Fruit fly (Drosophila melanogaster) ovary, adult (tissue): ENCODE data around the gene Pino.

Source experiments
- CG17801 ChIP-seq: fragments of 200-800 bp; optimal IDR thresholded peaks from 2 replicates; lab custom pipeline; 2019; ENCODE audit warnings: missing biosample characterization, mild to moderate bottlenecking, missing genetic modification characterization, moderate library complexity; ENCODE audit not compliant: partially characterized antibody

Gene Pino

DNA sequence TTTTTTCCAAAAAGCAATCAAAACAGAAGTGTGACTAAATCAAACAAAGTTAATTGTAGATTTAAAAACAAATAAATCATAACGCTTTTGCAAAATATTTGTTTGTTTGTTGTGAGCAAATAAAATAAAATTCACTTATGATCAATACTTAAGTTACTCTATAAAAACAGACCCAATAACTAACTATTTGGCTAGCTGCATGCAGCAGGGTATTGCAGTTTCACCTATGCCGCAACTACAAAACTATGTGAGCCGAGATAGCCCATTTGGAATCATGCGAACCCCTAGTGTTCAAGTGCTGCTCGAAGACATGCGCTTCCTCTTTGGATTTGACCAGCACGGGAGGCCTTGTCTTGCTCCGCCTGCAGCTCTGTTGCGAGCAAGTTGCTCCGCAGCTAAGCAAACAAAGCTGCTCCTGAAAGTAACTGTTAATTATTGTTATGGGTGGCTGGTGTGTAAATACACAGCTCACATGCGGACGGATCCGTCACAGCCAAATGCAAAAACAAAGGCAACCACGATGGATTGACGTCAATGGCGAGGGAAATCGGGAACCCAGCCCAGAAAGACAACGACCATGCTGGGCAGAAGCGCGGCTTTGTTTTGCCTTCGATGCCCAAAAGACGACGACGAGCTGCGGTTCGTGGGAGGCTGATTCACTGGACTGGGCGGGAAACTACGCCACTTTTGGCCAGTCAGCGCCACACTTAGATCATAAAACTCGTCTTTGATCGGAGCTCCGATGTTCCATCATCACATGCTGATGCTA, 6.6 kb downstream of the Pino start:
- TF ChIP-seq CG17801 (GFP tag; lab: Kevin White, UChicago): no peak

DNA sequence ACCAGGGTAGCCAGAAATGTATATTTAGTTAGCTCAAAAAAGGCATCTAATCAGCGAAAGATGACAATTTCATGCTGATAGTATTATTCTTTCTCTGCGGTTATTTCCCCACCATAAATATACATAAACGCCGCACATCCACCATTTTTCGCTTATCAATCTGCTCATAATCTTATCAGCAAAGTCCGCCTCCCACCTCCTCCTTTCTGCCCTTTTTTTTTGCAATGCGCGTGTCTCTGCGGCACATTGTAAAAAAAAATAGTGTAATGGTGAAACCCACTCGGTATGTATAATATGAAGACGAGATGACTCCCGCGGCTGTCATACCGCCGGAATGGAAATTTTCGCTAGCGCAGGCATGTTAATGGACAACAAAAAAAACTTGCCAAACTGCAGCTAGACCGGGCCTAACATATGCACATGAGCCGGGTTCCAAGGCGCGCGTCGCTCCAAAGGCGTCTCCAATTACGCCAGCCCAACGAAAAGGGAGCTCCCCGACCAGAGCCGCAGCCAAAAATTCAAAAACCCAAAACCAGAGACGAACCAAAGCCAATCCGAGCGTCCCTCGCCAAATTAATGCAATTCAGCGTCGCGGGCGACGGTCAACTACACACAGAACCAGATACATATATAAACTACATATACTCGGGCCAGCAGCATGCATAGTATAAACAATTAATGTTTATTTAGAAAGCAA, 8.4 kb downstream of the Pino start:
- no peak for TF ChIP-seq CG17801 (GFP tag; lab: Kevin White, UChicago)

dm6 chr2L:1118880-1119809, 9.6 kb downstream of the Pino start:
- TF ChIP-seq CG17801 (GFP tag; lab: Kevin White, UChicago): peak; percentile 55

DNA sequence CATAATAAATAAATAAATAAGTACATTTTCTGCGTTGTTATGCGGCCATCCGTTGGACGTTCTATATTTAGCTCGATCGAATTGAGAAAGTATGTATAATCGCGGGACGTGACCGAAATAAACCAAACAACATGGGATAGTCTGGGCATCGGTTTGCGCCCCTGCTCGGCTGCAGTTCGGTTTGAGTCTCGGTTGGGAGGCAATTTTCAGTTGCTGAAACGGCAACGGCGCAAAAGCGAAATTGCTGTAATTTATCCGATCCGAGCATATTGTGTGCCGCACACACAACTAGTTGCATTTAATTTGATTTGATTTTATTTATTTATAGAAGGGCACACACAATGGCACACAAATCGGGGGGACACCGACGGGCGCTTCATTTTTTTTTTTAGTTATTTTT, 10.6 kb downstream of the Pino start:
- TF ChIP-seq CG17801 (GFP tag; lab: Kevin White, UChicago): no peak

- no peak for TF ChIP-seq CG17801 (GFP tag; lab: Kevin White, UChicago)
These were observed 12.0 kb downstream of the Pino start for dm6 chr2L:1116661-1117322.

DNA sequence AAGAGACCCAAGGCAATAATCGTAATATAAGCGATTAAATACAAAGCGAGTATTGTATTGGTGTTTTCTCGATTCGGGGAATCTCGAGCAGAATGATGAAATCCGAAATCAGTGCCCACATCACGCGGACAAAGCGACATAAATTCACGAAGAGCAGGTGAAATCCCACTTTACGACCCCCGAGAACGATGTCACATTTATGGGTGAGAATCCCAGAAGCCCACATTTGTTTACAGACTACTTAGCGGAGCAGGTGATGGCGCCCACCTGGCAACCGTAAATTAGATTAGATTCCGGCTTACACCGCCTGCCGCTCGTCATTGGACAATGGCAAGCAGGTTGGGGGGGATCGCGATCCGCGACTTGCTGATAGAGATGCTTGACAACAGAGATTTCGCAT, 14.5 kb downstream of the Pino start:
- TF ChIP-seq CG17801 (GFP tag; lab: Kevin White, UChicago): no peak

DNA sequence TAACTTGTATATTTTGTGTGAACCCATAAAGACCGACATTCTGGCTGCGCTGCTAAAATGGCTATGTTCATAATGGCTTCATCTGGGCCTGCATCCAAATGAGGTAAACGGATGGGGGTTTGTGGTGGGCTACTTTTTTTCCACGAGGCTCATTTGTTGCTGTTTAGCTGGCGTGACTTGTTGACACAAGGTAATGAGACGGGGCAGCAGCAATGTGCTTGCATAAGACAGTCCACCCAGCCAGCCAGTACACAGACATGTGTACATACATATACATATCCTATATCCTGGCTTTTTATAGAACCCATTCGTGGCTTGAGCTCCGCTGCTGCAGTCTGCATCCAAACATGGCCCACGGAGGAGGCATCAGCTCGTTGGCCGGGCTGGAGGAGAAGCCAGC, 16.1 kb downstream of the Pino start, which contains the start of gene CG14340:
TSS of gene CG14340 (plus strand) at position 301 of the 400 bp plus-strand sequence.
- TF ChIP-seq CG17801 (GFP tag; lab: Kevin White, UChicago): no peak

DNA sequence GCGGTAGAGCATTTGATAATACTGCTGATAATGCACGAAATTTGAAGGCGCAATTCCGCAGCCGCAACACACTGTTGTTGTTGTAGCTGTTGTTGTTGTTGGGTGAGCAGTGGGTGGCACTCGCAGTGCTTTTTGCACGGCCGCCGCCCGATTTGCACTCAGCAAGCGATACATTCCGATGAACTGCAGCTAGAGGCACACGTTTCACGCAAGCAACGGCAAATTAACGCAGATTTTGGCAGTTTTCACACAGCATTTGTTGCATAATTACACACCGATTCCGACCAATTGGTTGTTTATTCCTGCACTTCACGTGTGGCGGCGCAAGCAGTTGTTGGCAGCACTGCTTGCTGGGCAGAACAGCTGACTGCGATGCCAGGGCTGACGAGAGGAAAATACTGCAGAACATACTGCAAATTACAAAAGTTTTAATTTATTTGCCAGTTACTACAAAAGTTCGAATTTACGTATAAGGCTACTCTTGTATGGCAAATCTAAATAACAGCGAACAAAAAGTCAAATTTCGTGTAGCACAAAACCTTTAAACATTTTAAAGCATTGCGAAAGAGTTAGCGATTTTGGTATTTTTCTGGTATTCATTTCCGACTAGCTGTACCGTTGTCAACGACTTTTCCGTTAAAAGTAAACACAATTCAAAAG, 20.6 kb downstream of the Pino start, which contains the start of the genes PolrMT and CG14339:
TSS of gene PolrMT (minus strand) at position 345 of the 660 bp plus-strand sequence.
TSS of gene CG14339 (plus strand) at position 512 of the 660 bp plus-strand sequence.
- no peak for TF ChIP-seq CG17801 (GFP tag; lab: Kevin White, UChicago)

dm6 chr2L:1102349-1102748, 26.4 kb downstream of the Pino start, which contains the start of gene CG4629:
Gene CG4629 (minus strand): TSS chr2L:1102504.
- no peak for TF ChIP-seq CG17801 (GFP tag; lab: Kevin White, UChicago)

DNA sequence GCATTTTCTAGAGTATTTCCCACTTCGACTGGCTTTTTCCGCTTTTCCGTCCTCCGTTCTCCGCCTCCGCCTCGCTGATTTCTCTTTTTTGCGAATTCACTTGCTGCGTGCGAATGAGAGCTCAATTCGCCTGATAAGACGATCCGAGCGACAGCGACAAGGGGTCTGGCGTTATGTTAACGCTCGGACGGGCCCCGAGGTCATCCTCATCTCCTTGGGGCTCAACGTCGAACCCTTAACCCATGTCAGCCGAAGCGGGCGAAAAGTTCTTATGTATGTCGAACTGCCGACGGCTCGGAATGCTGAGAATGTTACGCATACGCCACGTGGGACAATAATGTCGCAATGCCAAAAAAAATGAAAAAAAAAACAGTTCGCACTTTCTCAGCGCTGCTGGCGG, 33.3 kb downstream of the Pino start:
- TF ChIP-seq CG17801 (GFP tag; lab: Kevin White, UChicago): no peak

dm6 chr2L:1094724-1095123, 34.0 kb downstream of the Pino start:
- no peak for TF ChIP-seq CG17801 (GFP tag; lab: Kevin White, UChicago)

dm6 chr2L:1091675-1092074, 37.1 kb downstream of the Pino start:
- peak; percentile 37 for TF ChIP-seq CG17801 (GFP tag; lab: Kevin White, UChicago)

DNA sequence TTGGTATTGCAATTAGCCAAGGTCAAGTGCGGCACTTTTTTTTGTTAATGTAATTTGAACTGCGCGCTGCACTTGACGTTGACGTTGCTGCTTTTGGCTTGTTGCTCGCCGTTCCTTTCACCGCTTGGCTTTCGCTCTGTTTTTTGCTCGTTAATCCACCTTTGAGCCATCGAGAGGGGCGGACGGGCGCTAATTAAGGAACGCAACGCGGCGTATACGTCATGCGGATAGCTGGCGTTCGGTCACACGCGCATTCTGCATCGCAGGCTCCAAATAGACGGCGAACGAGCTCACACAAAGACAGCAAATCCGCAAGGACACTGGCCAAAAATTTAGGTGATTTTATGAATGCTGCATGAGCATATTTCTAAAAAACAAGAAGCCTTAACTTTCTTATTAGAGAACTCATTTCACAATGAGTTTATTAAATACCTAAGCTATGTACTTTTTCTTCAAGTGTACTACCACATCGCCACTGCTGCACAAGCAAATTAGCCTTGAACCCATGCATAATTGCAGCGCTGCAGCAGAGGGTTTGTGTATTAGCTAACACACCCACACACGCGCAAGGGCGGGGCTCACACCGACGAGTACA, 42.3 kb downstream of the Pino start:
- no peak for TF ChIP-seq CG17801 (GFP tag; lab: Kevin White, UChicago)
